Worm (Caenorhabditis elegans) whole organism, L1 larva: ENCODE data around the gene F54H12.10.

Source experiments
- ama-1 ChIP-seq: fragments of 150-350 bp; optimal IDR thresholded peaks from 2 replicates; lab custom pipeline; 2014
- dpl-1 ChIP-seq, 3 experiments: fragments of 150-350 bp in 2 of 3; sonication (generic microtip) in 1 of 3; optimal IDR thresholded peaks; 2 replicates each; lab custom pipeline; 2014 to 2017; ENCODE audit warnings: missing biosample characterization in 3 of 3, missing genetic modification characterization in 3 of 3, missing genetic modification reagents in 3 of 3
- fkh-10 ChIP-seq: sonication (generic microtip); optimal IDR thresholded peaks from 2 replicates; lab custom pipeline; 2017; ENCODE audit warnings: missing biosample characterization, missing genetic modification reagents, missing genetic modification characterization
- hlh-17 ChIP-seq: fragments of 200-800 bp; sonication (Bioruptor generic); optimal IDR thresholded peaks from 2 replicates; lab custom pipeline; 2018; ENCODE audit warnings: missing genetic modification characterization, mild to moderate bottlenecking, missing compliant biosample characterization, moderate library complexity, borderline replicate concordance
- jun-1 ChIP-seq: fragments of 150-350 bp; optimal IDR thresholded peaks from 2 replicates; lab custom pipeline; 2014; ENCODE audit warnings: missing biosample characterization, missing genetic modification reagents, missing genetic modification characterization
- lin-15B ChIP-seq: fragments of 150-350 bp; sonication (generic microtip); optimal IDR thresholded peaks from 3 replicates; lab custom pipeline; 2014; ENCODE audit warnings: missing biosample characterization, missing genetic modification characterization
- lin-39 ChIP-seq: fragments of 150-350 bp; optimal IDR thresholded peaks from 2 replicates; lab custom pipeline; 2014; ENCODE audit warnings: missing biosample characterization, missing genetic modification reagents, missing genetic modification characterization
- nhr-11 ChIP-seq: fragments of 150-350 bp; optimal IDR thresholded peaks from 2 replicates; lab custom pipeline; 2014; ENCODE audit warnings: missing biosample characterization, missing genetic modification characterization
- nhr-237 ChIP-seq: fragments of 150-350 bp; optimal IDR thresholded peaks from 2 replicates; lab custom pipeline; 2014; ENCODE audit warnings: missing biosample characterization, missing genetic modification characterization
- nhr-76 ChIP-seq: sonication (generic microtip); optimal IDR thresholded peaks from 2 replicates; lab custom pipeline; 2017; ENCODE audit warnings: missing biosample characterization, missing genetic modification characterization
- unc-130 ChIP-seq: fragments of 150-350 bp; optimal IDR thresholded peaks from 2 replicates; lab custom pipeline; 2017; ENCODE audit warnings: missing biosample characterization, missing genetic modification characterization, inconsistent platforms
- xbp-1 ChIP-seq: sonication (generic microtip); optimal IDR thresholded peaks from 2 replicates; lab custom pipeline; 2016; ENCODE audit warnings: missing genetic modification characterization, missing compliant biosample characterization
- zag-1 ChIP-seq: fragments of 150-350 bp; optimal IDR thresholded peaks from 2 replicates; lab custom pipeline; 2014; ENCODE audit warnings: missing biosample characterization, missing genetic modification characterization
- ztf-11 ChIP-seq, 2 experiments: sonication (generic microtip); optimal IDR thresholded peaks; 2 replicates each; lab custom pipeline; 2016 to 2017; ENCODE audit warnings: missing genetic modification characterization in 2 of 2, missing biosample characterization in 1 of 2, missing compliant biosample characterization in 1 of 2

DNA sequence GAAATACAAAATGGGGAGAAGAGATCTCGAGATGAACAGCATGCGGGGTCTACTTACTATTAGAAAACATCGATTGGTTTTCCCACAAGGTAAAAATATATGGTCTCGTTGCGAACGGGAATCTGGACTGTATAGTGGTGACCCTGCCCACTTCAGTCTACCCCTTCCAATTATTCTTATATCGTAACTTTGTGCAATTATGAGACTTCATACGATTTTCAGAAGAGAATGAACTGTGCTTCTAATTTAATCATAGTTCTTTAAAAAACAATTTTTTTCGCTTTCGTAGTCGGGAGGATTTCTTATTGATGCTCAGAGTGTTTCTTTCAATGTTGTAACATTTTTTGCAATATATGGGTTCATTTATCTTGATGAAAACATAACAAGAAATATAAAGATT, 13.3 kb upstream of the F54H12.10 start, which contains the start of gene F54H12.5:
- TF ChIP-seq nhr-237 (tag; lab: Kevin White, UChicago) (no peak), jun-1 (no peak), nhr-76 (tag; lab: Kevin White, UChicago) (no peak), unc-130 (tag; lab: Kevin White, UChicago) (no peak), lin-15B (tag; lab: Kevin White, UChicago) (no peak), lin-39 (tag; lab: Kevin White, UChicago) (no peak), ama-1 (lab: Kevin White, UChicago) (no peak), ztf-11 (tag; optimal IDR thresholded peaks at IDR 0.05; lab: Kevin White, UChicago) (no peak), dpl-1 (GFP tag; optimal IDR thresholded peaks at IDR 0.05; lab: Kevin White, UChicago) (no peak), hlh-17 (no peak), fkh-10 (GFP tag; lab: Kevin White, UChicago) (no peak), xbp-1 (no peak), zag-1 (no peak), nhr-11 (no peak)
